Fruit fly (Drosophila melanogaster) whole organism, embryonic: Measurements from ENCODE around the gene Lim3.

ENCODE experiments used
- Asciz ChIP-seq: fragments of 200-800 bp; sonication (Bioruptor generic); optimal IDR thresholded peaks from 2 replicates; lab custom pipeline; 2017; ENCODE audit warnings: missing biosample characterization, mild to moderate bottlenecking, missing genetic modification characterization, missing genetic modification reagents
- CG10274 ChIP-seq: fragments of 200-800 bp; sonication (Bioruptor generic); optimal IDR thresholded peaks from 3 replicates; lab custom pipeline; 2017; ENCODE audit warnings: missing biosample characterization, mild to moderate bottlenecking, missing genetic modification characterization
- CG10565 ChIP-seq: fragments of 200-800 bp; sonication (Bioruptor generic); optimal IDR thresholded peaks from 3 replicates; lab custom pipeline; 2016; ENCODE audit warnings: missing biosample characterization, mild to moderate bottlenecking, missing genetic modification characterization
- CG11085 ChIP-seq: fragments of 200-800 bp; sonication (Bioruptor generic); IDR thresholded peaks from 2 replicates; pipeline ENCODE4 v1.3.6; 2022; ENCODE audit warnings: missing biosample characterization, missing genetic modification characterization
- CG11504 ChIP-seq: fragments of 200-800 bp; sonication (Bioruptor generic); optimal IDR thresholded peaks from 3 replicates; lab custom pipeline; 2019; ENCODE audit warnings: missing biosample characterization, mild to moderate bottlenecking, missing genetic modification characterization, moderate library complexity
- CG14050 ChIP-seq: fragments of 200-800 bp; sonication (Bioruptor generic); IDR thresholded peaks from 3 replicates; pipeline ENCODE4 v1.3.6; 2022; ENCODE audit warnings: missing biosample characterization, missing genetic modification characterization
- CG14441 ChIP-seq: fragments of 200-800 bp; sonication (Bioruptor generic); IDR thresholded peaks from 2 replicates; pipeline ENCODE4 v1.3.6; 2022; ENCODE audit warnings: missing biosample characterization, missing genetic modification characterization
- CG1647 ChIP-seq: fragments of 200-800 bp; sonication (Bioruptor generic); optimal IDR thresholded peaks from 3 replicates; lab custom pipeline; 2016; ENCODE audit warnings: missing biosample characterization, missing genetic modification characterization
- CG16815 ChIP-seq: fragments of 200-800 bp; sonication (Bioruptor generic); optimal IDR thresholded peaks from 3 replicates; lab custom pipeline; 2017; ENCODE audit warnings: missing biosample characterization, mild to moderate bottlenecking, missing genetic modification characterization
- CG17829 ChIP-seq: fragments of 200-800 bp; optimal IDR thresholded peaks from 2 replicates; lab custom pipeline; 2019; ENCODE audit warnings: missing biosample characterization, mild to moderate bottlenecking, missing genetic modification characterization, moderate library complexity
- CG18619 ChIP-seq: fragments of 200-800 bp; sonication (Bioruptor generic); optimal IDR thresholded peaks from 3 replicates; lab custom pipeline; 2017; ENCODE audit warnings: missing biosample characterization, mild to moderate bottlenecking, missing genetic modification characterization
- CG34376 ChIP-seq: fragments of 200-800 bp; sonication (Bioruptor generic); optimal IDR thresholded peaks from 2 replicates; lab custom pipeline; 2018; ENCODE audit warnings: missing biosample characterization, mild to moderate bottlenecking, missing genetic modification characterization
- CG3726 ChIP-seq: fragments of 200-800 bp; sonication (Bioruptor generic); IDR thresholded peaks from 3 replicates; pipeline ENCODE4, ENCODE4 v1.3.6; 2022; ENCODE audit warnings: missing biosample characterization, missing genetic modification characterization
- CG4282 ChIP-seq: fragments of 200-800 bp; sonication (Bioruptor generic); optimal IDR thresholded peaks from 2 replicates; lab custom pipeline; 2016; ENCODE audit warnings: missing biosample characterization, missing genetic modification characterization
- CG6683 ChIP-seq: fragments of 200-800 bp; sonication (Bioruptor generic); optimal IDR thresholded peaks from 2 replicates; lab custom pipeline; 2017; ENCODE audit warnings: missing biosample characterization, mild to moderate bottlenecking, missing genetic modification characterization, missing genetic modification reagents
- CG6689 ChIP-seq: fragments of 200-800 bp; sonication (Bioruptor generic); IDR thresholded peaks from 2 replicates; pipeline ENCODE4 v1.3.6; 2022; ENCODE audit warnings: missing biosample characterization, missing genetic modification characterization
- CG7963 ChIP-seq: fragments of 200-800 bp; sonication (Bioruptor generic); IDR thresholded peaks from 3 replicates; pipeline ENCODE4 v1.3.6; 2022; ENCODE audit warnings: missing biosample characterization, missing genetic modification characterization; ENCODE audit not compliant: partially characterized antibody
- CG7987 ChIP-seq: fragments of 200-800 bp; sonication (Bioruptor generic); optimal IDR thresholded peaks from 2 replicates; lab custom pipeline; 2018; ENCODE audit warnings: missing biosample characterization, mild to moderate bottlenecking, missing genetic modification characterization, moderate library complexity
- CG8478 ChIP-seq: fragments of >200 bp; optimal IDR thresholded peaks from 2 replicates; lab custom pipeline; 2018
- CG8944 ChIP-seq: fragments of 200-800 bp; sonication (Bioruptor generic); optimal IDR thresholded peaks from 3 replicates; lab custom pipeline; 2016; ENCODE audit warnings: missing biosample characterization, missing genetic modification characterization
- CG9609 ChIP-seq: fragments of 200-800 bp; sonication (Bioruptor generic); optimal IDR thresholded peaks from 3 replicates; lab custom pipeline; 2016; ENCODE audit warnings: missing biosample characterization, missing genetic modification characterization
- CG9817 ChIP-seq: fragments of 200-800 bp; sonication (Bioruptor generic); optimal IDR thresholded peaks from 2 replicates; lab custom pipeline; 2018; ENCODE audit warnings: missing biosample characterization, mild to moderate bottlenecking, missing genetic modification characterization, moderate library complexity
- CG9932 ChIP-seq: fragments of 200-800 bp; sonication (Bioruptor generic); IDR thresholded peaks from 2 replicates; pipeline ENCODE4 v1.3.6; 2022; ENCODE audit warnings: missing biosample characterization, missing genetic modification characterization
- Chrac-16 ChIP-seq: fragments of 200-800 bp; sonication (Bioruptor generic); optimal IDR thresholded peaks from 3 replicates; lab custom pipeline; 2016; ENCODE audit warnings: missing biosample characterization, missing genetic modification characterization
- D ChIP-seq, 2 experiments: fragments of 200-800 bp in 1 of 2; fragments of >200 bp in 1 of 2; sonication (Bioruptor generic) in 1 of 2; optimal IDR thresholded peaks; 2 replicates in 1 of 2; 3 replicates in 1 of 2; lab custom pipeline; 2017; ENCODE audit warnings: mild to moderate bottlenecking in 1 of 2, missing biosample characterization in 1 of 2, missing genetic modification characterization in 1 of 2, missing genetic modification reagents in 1 of 2
- Dll ChIP-seq: fragments of 200-800 bp; sonication (Bioruptor generic); IDR thresholded peaks from 4 replicates; pipeline ENCODE4 v1.3.6; 2022; ENCODE audit warnings: missing biosample characterization, missing genetic modification characterization; ENCODE audit not compliant: partially characterized antibody
- Doc3 ChIP-seq: fragments of 200-800 bp; sonication (Bioruptor generic); IDR thresholded peaks from 3 replicates; pipeline ENCODE4 v1.3.6; 2022; ENCODE audit warnings: missing biosample characterization, missing genetic modification characterization; ENCODE audit not compliant: partially characterized antibody
- E2f1 ChIP-seq: fragments of 200-800 bp; sonication (Bioruptor generic); IDR thresholded peaks from 2 replicates; pipeline ENCODE4 v1.3.6; 2022; ENCODE audit warnings: missing biosample characterization, missing genetic modification characterization
- MESR4 ChIP-seq: fragments of 200-800 bp; sonication (Bioruptor generic); optimal IDR thresholded peaks from 2 replicates; lab custom pipeline; 2018; ENCODE audit warnings: missing biosample characterization, mild to moderate bottlenecking, missing genetic modification characterization, moderate library complexity
- MTF-1 ChIP-seq: fragments of 200-800 bp; sonication (Bioruptor generic); optimal IDR thresholded peaks from 2 replicates; lab custom pipeline; 2018; ENCODE audit warnings: missing biosample characterization, mild to moderate bottlenecking, missing genetic modification characterization, borderline replicate concordance
- Scr ChIP-seq: fragments of 200-800 bp; sonication (Bioruptor generic); IDR thresholded peaks from 2 replicates; pipeline ENCODE4 v1.3.6; 2022; ENCODE audit warnings: missing biosample characterization, missing genetic modification characterization; ENCODE audit not compliant: partially characterized antibody
- Sin3A ChIP-seq: fragments of >200 bp; optimal IDR thresholded peaks from 2 replicates; lab custom pipeline; 2018
- Sox102F ChIP-seq: fragments of 200-800 bp; sonication (Bioruptor generic); optimal IDR thresholded peaks from 2 replicates; lab custom pipeline; 2018; ENCODE audit warnings: missing biosample characterization, mild to moderate bottlenecking, missing genetic modification characterization, moderate library complexity
- Xbp1 ChIP-seq: fragments of 200-800 bp; sonication (Bioruptor generic); optimal IDR thresholded peaks from 3 replicates; lab custom pipeline; 2016; ENCODE audit warnings: missing biosample characterization, mild to moderate bottlenecking, missing genetic modification characterization
- ac ChIP-seq: fragments of 200-800 bp; sonication (Bioruptor generic); optimal IDR thresholded peaks from 3 replicates; lab custom pipeline; 2017; ENCODE audit warnings: missing biosample characterization, mild to moderate bottlenecking, missing genetic modification characterization
- aop ChIP-seq: fragments of 200-800 bp; sonication (Bioruptor generic); IDR thresholded peaks from 2 replicates; pipeline ENCODE4 v1.3.6; 2022; ENCODE audit warnings: missing biosample characterization, missing genetic modification characterization
- ara ChIP-seq: fragments of 200-800 bp; sonication (Bioruptor generic); IDR thresholded peaks from 2 replicates; pipeline ENCODE4 v1.3.6; 2022; ENCODE audit warnings: missing biosample characterization, missing genetic modification characterization
- chn ChIP-seq: fragments of 200-800 bp; sonication (Bioruptor generic); optimal IDR thresholded peaks from 2 replicates; lab custom pipeline; 2016; ENCODE audit warnings: missing biosample characterization, missing genetic modification characterization
- dysf ChIP-seq: fragments of 200-800 bp; sonication (Bioruptor generic); IDR thresholded peaks from 3 replicates; pipeline ENCODE4 v1.3.6; 2022; ENCODE audit warnings: missing biosample characterization, missing genetic modification characterization
- en ChIP-seq: fragments of 200-800 bp; sonication (Bioruptor generic); optimal IDR thresholded peaks from 2 replicates; lab custom pipeline; 2016; ENCODE audit warnings: missing biosample characterization, missing genetic modification characterization
- fu2 ChIP-seq: fragments of 200-800 bp; sonication (Bioruptor generic); optimal IDR thresholded peaks from 2 replicates; lab custom pipeline; 2016; ENCODE audit warnings: missing biosample characterization, missing genetic modification characterization
- hth ChIP-seq: fragments of >200 bp; optimal IDR thresholded peaks from 2 replicates; lab custom pipeline; 2017; ENCODE audit warnings: inconsistent platforms
- mirr ChIP-seq: fragments of 200-800 bp; sonication (Bioruptor generic); optimal IDR thresholded peaks from 3 replicates; lab custom pipeline; 2018; ENCODE audit warnings: missing biosample characterization, mild to moderate bottlenecking, missing genetic modification characterization
- pho ChIP-seq: fragments of 200-800 bp; sonication (Bioruptor generic); optimal IDR thresholded peaks from 2 replicates; lab custom pipeline; 2016; ENCODE audit warnings: missing biosample characterization, missing genetic modification characterization
- psq ChIP-seq: fragments of 200-800 bp; sonication (Bioruptor generic); optimal IDR thresholded peaks from 2 replicates; lab custom pipeline; 2017; ENCODE audit warnings: missing biosample characterization, missing genetic modification characterization
- slp2 ChIP-seq: fragments of 200-800 bp; sonication (Bioruptor generic); optimal IDR thresholded peaks from 2 replicates; lab custom pipeline; 2016; ENCODE audit warnings: missing biosample characterization, missing genetic modification characterization
- sna ChIP-seq: fragments of 200-800 bp; sonication (Bioruptor generic); IDR thresholded peaks from 2 replicates; pipeline ENCODE4 v1.3.6; 2022; ENCODE audit warnings: missing biosample characterization, missing genetic modification characterization; ENCODE audit not compliant: partially characterized antibody
- vvl ChIP-seq: fragments of 200-800 bp; sonication (Bioruptor generic); IDR thresholded peaks from 2 replicates; pipeline ENCODE4 v1.3.6; 2022; ENCODE audit warnings: missing biosample characterization, missing genetic modification characterization
- z ChIP-seq: fragments of 200-800 bp; sonication (Bioruptor generic); IDR thresholded peaks from 3 replicates; pipeline ENCODE4 v1.3.6; 2022; ENCODE audit warnings: missing biosample characterization, missing genetic modification characterization
- zen2 ChIP-seq: fragments of 200-800 bp; sonication (Bioruptor generic); IDR thresholded peaks from 3 replicates; pipeline ENCODE4 v1.3.6; 2022; ENCODE audit warnings: missing biosample characterization, missing genetic modification characterization; ENCODE audit not compliant: partially characterized antibody

Gene Lim3

dm6 chr2L:19131905-19132402 is 23.7 kb upstream of the Lim3 start, which contains the start of the genes AsnRS and DCTN6-p27 (continued):
- TF ChIP-seq Doc3 = peak; percentile 67; the same call in 2 of the 3 replicates
- peak; percentile 84 for TF ChIP-seq vvl (GFP tag; lab: Robert Waterston, UW)
- peak; percentile 49; the same call in 1 of the 2 replicates for TF ChIP-seq E2f1 (GFP tag; lab: Robert Waterston, UW)
- peak; percentile 84 for TF ChIP-seq CG11504 (tag; lab: Kevin White, UChicago)
- TF ChIP-seq Sox102F (GFP tag; lab: Kevin White, UChicago) = peak; percentile 64
- peak; percentile 62; the same call in 2 of the 3 replicates for TF ChIP-seq dysf (GFP tag; lab: Robert Waterston, UW)
- TF ChIP-seq hth (lab: Kevin White, UChicago) = no peak
- TF ChIP-seq CG17829 (tag; lab: Kevin White, UChicago) = peak; percentile 70
- peak; percentile 17; the same call in 1 of the 3 replicates for TF ChIP-seq CG7963 (GFP tag; lab: Robert Waterston, UW)
- TF ChIP-seq Scr = peak; percentile 82
- peak; percentile 68 for TF ChIP-seq CG9817 (tag; lab: Kevin White, UChicago)
- TF ChIP-seq CG7987 = peak; percentile 50
- TF ChIP-seq sna (GFP tag; lab: Robert Waterston, UW) = peak; percentile 60; the same call in 1 of the 2 replicates
- peak; percentile 55 for TF ChIP-seq pho (GFP tag; lab: Kevin White, UChicago)
- TF ChIP-seq CG16815 (GFP tag; lab: Kevin White, UChicago) = peak; percentile 41
- TF ChIP-seq CG8944 = peak; percentile 23
- TF ChIP-seq D (optimal IDR thresholded peaks at IDR 0.05; lab: Kevin White, UChicago) = no peak
- peak; percentile 48 for TF ChIP-seq D (GFP tag; optimal IDR thresholded peaks at IDR 0.05; lab: Kevin White, UChicago)
- no peak for TF ChIP-seq z (GFP tag; lab: Robert Waterston, UW)
- no peak for TF ChIP-seq en (GFP tag; lab: Kevin White, UChicago)
- peak; percentile 50 for TF ChIP-seq CG14441 (GFP tag; lab: Robert Waterston, UW)
- TF ChIP-seq CG14050 (GFP tag; lab: Robert Waterston, UW) = peak; percentile 31; the same call in 2 of the 3 replicates
- peak; percentile 46 for TF ChIP-seq CG34376
- 0 out of 3 replicates have a peak, but pooled peaks have one; percentile 59 for TF ChIP-seq zen2 (GFP tag; lab: Robert Waterston, UW)
- no peak for TF ChIP-seq CG3726 (GFP tag; lab: Robert Waterston, UW)
- peak; percentile 39 for TF ChIP-seq CG9609 (GFP tag; lab: Kevin White, UChicago)
- peak; percentile 4 for TF ChIP-seq CG6683 (GFP tag; lab: Kevin White, UChicago)
- TF ChIP-seq slp2 (GFP tag; lab: Kevin White, UChicago) = peak; percentile 23
- TF ChIP-seq fu2 = peak; percentile 21
- peak; percentile 59 for TF ChIP-seq CG6689 (GFP tag; lab: Robert Waterston, UW)
- TF ChIP-seq Chrac-16 (GFP tag; lab: Kevin White, UChicago) = peak; percentile 75
- peak; percentile 39 for TF ChIP-seq ac
- TF ChIP-seq CG10565 = no peak
- TF ChIP-seq ara (GFP tag; lab: Robert Waterston, UW) = peak; percentile 18; the same call in 1 of the 2 replicates
- TF ChIP-seq CG11085 (GFP tag; lab: Robert Waterston, UW) = 0 out of 2 replicates have a peak, but pooled peaks have one; percentile 36
- TF ChIP-seq CG8478 (lab: Kevin White, UChicago) = no peak
- TF ChIP-seq CG4282 (GFP tag; lab: Kevin White, UChicago) = no peak
- TF ChIP-seq MESR4 (GFP tag; lab: Kevin White, UChicago) = no peak
- TF ChIP-seq Asciz (GFP tag; lab: Kevin White, UChicago) = no peak
- peak; percentile 49 for TF ChIP-seq CG1647
- TF ChIP-seq Dll (GFP tag; lab: Robert Waterston, UW) = peak; percentile 85
- no peak for TF ChIP-seq CG10274
- TF ChIP-seq psq (GFP tag; lab: Kevin White, UChicago) = peak; percentile 46
- no peak for TF ChIP-seq Sin3A
- TF ChIP-seq MTF-1 (GFP tag; lab: Kevin White, UChicago) = no peak
- peak; percentile 55 for TF ChIP-seq chn (GFP tag; lab: Kevin White, UChicago)
- TF ChIP-seq aop (GFP tag; lab: Robert Waterston, UW) = no peak
- TF ChIP-seq CG9932 (GFP tag; lab: Robert Waterston, UW) = peak; percentile 82
- TF ChIP-seq mirr (GFP tag; lab: Kevin White, UChicago) = peak; percentile 55
- peak; percentile 80 for TF ChIP-seq Xbp1 (GFP tag; lab: Kevin White, UChicago)
- peak; percentile 38 for TF ChIP-seq CG18619 (GFP tag; lab: Kevin White, UChicago)
